Worm (Caenorhabditis elegans) whole organism, L4 larva: ENCODE data around the gene C31E10.6.

Experiments used
- F10B5.3 ChIP-seq: sonication (generic microtip); optimal IDR thresholded peaks from 2 replicates; lab custom pipeline; 2016; ENCODE audit warnings: mild to moderate bottlenecking, missing genetic modification characterization, missing compliant biosample characterization
- Y5F2A.4 ChIP-seq: fragments of 200-800 bp; sonication (Bioruptor generic); optimal IDR thresholded peaks from 2 replicates; lab custom pipeline; 2018; ENCODE audit warnings: mild to moderate bottlenecking, missing genetic modification characterization, missing compliant biosample characterization
- aly-2 ChIP-seq: sonication (generic microtip); optimal IDR thresholded peaks from 2 replicates; lab custom pipeline; 2018; ENCODE audit warnings: missing biosample characterization, missing genetic modification characterization
- ama-1 ChIP-seq: fragments of 150-350 bp; optimal IDR thresholded peaks from 2 replicates; lab custom pipeline; 2014; ENCODE audit warnings: inconsistent platforms, mixed read lengths
- arid-1 ChIP-seq: fragments of 200-800 bp; sonication (Bioruptor generic); conservative IDR thresholded peaks from 2 replicates; pipeline ENCODE4 v1.3.6; 2022; ENCODE audit warnings: missing genetic modification reagents, missing genetic modification characterization, missing compliant biosample characterization
- ceh-32 ChIP-seq: sonication (generic microtip); optimal IDR thresholded peaks from 2 replicates; lab custom pipeline; 2016; ENCODE audit warnings: mild to moderate bottlenecking, missing genetic modification characterization, missing compliant biosample characterization; ENCODE audit not compliant: poor library complexity
- ceh-62 ChIP-seq: sonication (generic microtip); optimal IDR thresholded peaks from 2 replicates; lab custom pipeline; 2017; ENCODE audit warnings: missing biosample characterization, missing genetic modification characterization
- ceh-82 ChIP-seq: sonication (generic microtip); optimal IDR thresholded peaks from 2 replicates; lab custom pipeline; 2017; ENCODE audit warnings: missing biosample characterization, missing genetic modification characterization
- ces-1 ChIP-seq: fragments of 150-350 bp; sonication (generic microtip); optimal IDR thresholded peaks from 4 replicates; lab custom pipeline; 2014; ENCODE audit warnings: missing biosample characterization, missing genetic modification reagents, missing genetic modification characterization
- ctbp-1 ChIP-seq: fragments of 200-800 bp; sonication (Bioruptor generic); IDR thresholded peaks from 2 replicates; pipeline ENCODE4 v1.3.6; 2022; ENCODE audit warnings: missing genetic modification reagents, missing genetic modification characterization, missing compliant biosample characterization
- daf-12 ChIP-seq: fragments of 150-350 bp; optimal IDR thresholded peaks from 2 replicates; lab custom pipeline; 2014; ENCODE audit warnings: missing biosample characterization, missing genetic modification reagents, missing genetic modification characterization
- daf-16 ChIP-seq, 3 experiments: sonication (generic microtip); optimal IDR thresholded peaks; 2 replicates each; lab custom pipeline; 2016 to 2017; ENCODE audit warnings: missing genetic modification characterization in 3 of 3, missing genetic modification reagents in 3 of 3, mild to moderate bottlenecking in 2 of 3, missing compliant biosample characterization in 2 of 3, missing biosample characterization in 1 of 3, moderate library complexity in 1 of 3
- dmd-6 ChIP-seq: fragments of 200-800 bp; sonication (Bioruptor generic); IDR thresholded peaks from 2 replicates; pipeline ENCODE4 v1.3.6; 2022; ENCODE audit warnings: missing genetic modification reagents, missing genetic modification characterization, missing compliant biosample characterization
- dpl-1 ChIP-seq: fragments of 150-350 bp; optimal IDR thresholded peaks from 2 replicates; lab custom pipeline; 2014; ENCODE audit warnings: missing biosample characterization, missing genetic modification reagents, missing genetic modification characterization
- dve-1 ChIP-seq: sonication (generic microtip); optimal IDR thresholded peaks from 2 replicates; lab custom pipeline; 2017; ENCODE audit warnings: antibody characterized with exemption, mild to moderate bottlenecking, missing genetic modification characterization, missing compliant biosample characterization; ENCODE audit not compliant: insufficient read depth
- egl-27 ChIP-seq: sonication (generic microtip); optimal IDR thresholded peaks from 3 replicates; lab custom pipeline; 2017; ENCODE audit warnings: missing biosample characterization, missing genetic modification reagents, missing genetic modification characterization
- egl-43 ChIP-seq: fragments of 200-800 bp; sonication (Bioruptor generic); IDR thresholded peaks from 2 replicates; pipeline ENCODE4 v1.3.6; 2022; ENCODE audit warnings: missing genetic modification reagents, missing genetic modification characterization, missing compliant biosample characterization
- hlh-11 ChIP-seq: fragments of 200-800 bp; sonication (Bioruptor generic); optimal IDR thresholded peaks from 2 replicates; lab custom pipeline; 2018; ENCODE audit warnings: mild to moderate bottlenecking, missing genetic modification characterization, missing compliant biosample characterization
- hmg-1.1 ChIP-seq: fragments of 200-800 bp; sonication (Bioruptor generic); IDR thresholded peaks from 2 replicates; pipeline ENCODE4 v1.3.6; 2022; ENCODE audit warnings: missing genetic modification reagents, missing genetic modification characterization, missing compliant biosample characterization
- jun-1 ChIP-seq: fragments of 150-350 bp; optimal IDR thresholded peaks from 2 replicates; lab custom pipeline; 2014; ENCODE audit warnings: missing biosample characterization, missing genetic modification reagents, missing genetic modification characterization
- lim-7 ChIP-seq: fragments of 200-800 bp; sonication (Bioruptor generic); IDR thresholded peaks from 2 replicates; pipeline ENCODE4 v1.3.6; 2022; ENCODE audit warnings: missing genetic modification characterization, missing compliant biosample characterization
- lin-13 ChIP-seq: fragments of 150-350 bp; optimal IDR thresholded peaks from 2 replicates; lab custom pipeline; 2014; ENCODE audit warnings: missing biosample characterization, missing genetic modification reagents, missing genetic modification characterization
- lin-38 ChIP-seq: fragments of 200-800 bp; sonication (Bioruptor generic); IDR thresholded peaks from 2 replicates; pipeline ENCODE4 v1.3.6; 2022; ENCODE audit warnings: missing genetic modification reagents, missing genetic modification characterization, missing compliant biosample characterization
- lin-39 ChIP-seq: fragments of 150-350 bp; optimal IDR thresholded peaks from 2 replicates; lab custom pipeline; 2014; ENCODE audit warnings: missing biosample characterization, missing genetic modification reagents, missing genetic modification characterization
- mep-1 ChIP-seq: fragments of 150-350 bp; sonication (generic microtip); optimal IDR thresholded peaks from 3 replicates; lab custom pipeline; 2014; ENCODE audit warnings: missing biosample characterization, missing genetic modification characterization
- mxl-2 ChIP-seq: fragments of 200-800 bp; sonication (Bioruptor generic); conservative IDR thresholded peaks from 2 replicates; pipeline ENCODE4 v1.3.6; 2022; ENCODE audit warnings: missing genetic modification reagents, missing genetic modification characterization, missing compliant biosample characterization
- mxl-3 ChIP-seq: fragments of 200-800 bp; sonication (Bioruptor generic); optimal IDR thresholded peaks from 2 replicates; lab custom pipeline; 2018; ENCODE audit warnings: mild to moderate bottlenecking, missing genetic modification characterization, missing compliant biosample characterization
- nhr-102 ChIP-seq: sonication (generic microtip); optimal IDR thresholded peaks from 2 replicates; lab custom pipeline; 2016; ENCODE audit warnings: mild to moderate bottlenecking, missing genetic modification characterization, moderate library complexity, missing compliant biosample characterization
- nhr-237 ChIP-seq: sonication (generic microtip); optimal IDR thresholded peaks from 2 replicates; lab custom pipeline; 2017; ENCODE audit warnings: missing biosample characterization, missing genetic modification characterization
- nhr-28 ChIP-seq: fragments of 150-350 bp; optimal IDR thresholded peaks from 2 replicates; lab custom pipeline; 2014; ENCODE audit warnings: missing biosample characterization, missing genetic modification characterization
- nhr-6 ChIP-seq: fragments of 150-350 bp; optimal IDR thresholded peaks from 2 replicates; lab custom pipeline; 2014; ENCODE audit warnings: missing biosample characterization, missing genetic modification characterization
- nhr-77 ChIP-seq: fragments of 150-350 bp; optimal IDR thresholded peaks from 2 replicates; lab custom pipeline; 2014; ENCODE audit warnings: missing biosample characterization, missing genetic modification characterization
- php-3 ChIP-seq: fragments of 200-800 bp; sonication (Bioruptor generic); IDR thresholded peaks from 2 replicates; pipeline ENCODE4 v1.3.6; 2022; ENCODE audit warnings: missing genetic modification reagents, missing genetic modification characterization, missing compliant biosample characterization
- pqm-1 ChIP-seq: sonication (generic microtip); optimal IDR thresholded peaks from 2 replicates; lab custom pipeline; 2017; ENCODE audit warnings: missing biosample characterization, missing genetic modification characterization
- saeg-2 ChIP-seq: fragments of 200-800 bp; sonication (Bioruptor generic); IDR thresholded peaks from 2 replicates; pipeline ENCODE4 v1.3.6; 2022; ENCODE audit warnings: missing genetic modification reagents, missing genetic modification characterization, missing compliant biosample characterization
- sdz-12 ChIP-seq: fragments of 200-800 bp; sonication (Bioruptor generic); optimal IDR thresholded peaks from 2 replicates; lab custom pipeline; 2018; ENCODE audit warnings: mild to moderate bottlenecking, missing genetic modification characterization, missing compliant biosample characterization
- skn-1 ChIP-seq: fragments of 150-350 bp; optimal IDR thresholded peaks from 2 replicates; lab custom pipeline; 2014; ENCODE audit warnings: missing biosample characterization, missing genetic modification characterization
- snpc-1.2 ChIP-seq: fragments of 200-800 bp; sonication (Bioruptor generic); IDR thresholded peaks from 2 replicates; pipeline ENCODE4 v1.3.6; 2022; ENCODE audit warnings: missing genetic modification reagents, missing genetic modification characterization, missing compliant biosample characterization
- tra-1 ChIP-seq: fragments of 200-800 bp; sonication (Bioruptor generic); IDR thresholded peaks from 2 replicates; pipeline ENCODE4 v1.3.6; 2022; ENCODE audit warnings: missing genetic modification reagents, missing genetic modification characterization, missing compliant biosample characterization
- unc-130 ChIP-seq: sonication (generic microtip); optimal IDR thresholded peaks from 2 replicates; lab custom pipeline; 2016; ENCODE audit warnings: missing genetic modification reagents, missing genetic modification characterization, missing compliant biosample characterization
- unc-62 ChIP-seq, 3 experiments: fragments of 150-350 bp in 1 of 3; sonication (generic microtip); optimal IDR thresholded peaks in 2 of 3; peaks in 1 of 3; 1 replicate in 1 of 3; 2 replicates in 2 of 3; lab custom pipeline; 2014 to 2017; ENCODE audit warnings: missing biosample characterization in 3 of 3, missing genetic modification characterization in 3 of 3, missing genetic modification reagents in 3 of 3, missing genotype in 1 of 3
- vab-7 ChIP-seq: fragments of 200-800 bp; sonication (Bioruptor generic); IDR thresholded peaks from 2 replicates; pipeline ENCODE4 v1.3.6; 2022; ENCODE audit warnings: missing genetic modification reagents, missing genetic modification characterization, missing compliant biosample characterization
- zfp-2 ChIP-seq: sonication (generic microtip); optimal IDR thresholded peaks from 2 replicates; lab custom pipeline; 2016; ENCODE audit warnings: mild to moderate bottlenecking, missing genetic modification characterization, missing compliant biosample characterization
- zip-11 ChIP-seq: fragments of 200-800 bp; sonication (Bioruptor generic); IDR thresholded peaks from 2 replicates; pipeline ENCODE4 v1.3.6; 2022; ENCODE audit warnings: missing genetic modification characterization, missing compliant biosample characterization
- ztf-11 ChIP-seq: fragments of 150-350 bp; optimal IDR thresholded peaks from 2 replicates; lab custom pipeline; 2014; ENCODE audit warnings: missing biosample characterization, missing genetic modification characterization
- ztf-7 ChIP-seq: fragments of 150-350 bp; optimal IDR thresholded peaks from 2 replicates; lab custom pipeline; 2014; ENCODE audit warnings: missing biosample characterization, missing genetic modification characterization

Gene C31E10.6

ce11 chrX:13995803-13996388 is at the start of gene C31E10.6, which contains the start of gene C31E10.5 (continued):
- TF ChIP-seq mxl-2 (GFP tag; lab: Robert Waterston, UW) (no peak), lin-39 (no peak), lin-38 (GFP tag; lab: Robert Waterston, UW) (no peak), ctbp-1 (GFP tag; lab: Robert Waterston, UW) (no peak), unc-130 (no peak), nhr-77 (tag; lab: Kevin White, UChicago) (no peak), nhr-28 (peak; percentile 5), mxl-3 (GFP tag; lab: Kevin White, UChicago) (no peak), php-3 (GFP tag; lab: Robert Waterston, UW) (no peak)
- TF ChIP-seq, all 104 proteins: peak for 12

DNA sequence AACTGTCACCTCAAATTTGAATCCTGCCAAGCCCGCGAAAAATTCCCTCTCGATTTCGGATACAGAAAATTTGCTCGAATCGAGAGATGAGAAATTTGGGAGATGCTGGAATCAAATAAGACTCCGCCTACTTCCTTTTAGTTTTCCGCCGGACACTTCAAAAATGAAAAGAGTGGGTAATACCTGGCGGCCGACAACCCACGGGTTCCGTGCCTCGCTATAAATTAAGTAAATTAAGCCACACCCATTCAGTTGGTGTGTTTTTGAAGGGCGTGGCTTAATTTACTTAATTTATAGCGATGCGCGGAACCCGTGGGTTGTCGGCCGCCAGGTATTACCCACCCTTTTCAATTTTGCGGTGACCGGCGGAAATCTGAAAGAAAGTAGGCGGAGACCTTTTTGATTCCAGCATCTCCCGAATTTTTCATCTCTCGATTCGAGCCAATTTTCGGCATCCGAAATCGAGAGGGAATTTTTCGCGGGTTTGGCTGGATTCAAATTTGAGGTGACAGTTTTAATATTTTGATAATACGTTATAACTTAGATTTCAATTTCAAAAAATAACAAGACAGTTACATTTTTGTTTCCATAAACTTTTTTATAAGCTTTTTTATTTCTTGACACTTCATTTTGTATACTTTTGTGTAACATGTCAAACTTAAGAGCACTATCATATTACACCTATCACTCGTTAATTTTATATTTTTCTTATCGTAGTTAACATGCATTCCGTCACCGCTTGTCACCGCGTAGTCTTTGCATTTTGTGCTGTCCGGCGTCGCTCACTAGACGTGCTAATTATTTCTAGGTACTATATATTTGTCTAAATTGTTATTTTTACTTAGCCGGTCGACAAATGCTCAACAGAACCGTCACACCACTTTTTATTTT is 49.2 kb upstream of the C31E10.6 start:
- TF ChIP-seq ama-1 (lab: Kevin White, UChicago) (no peak), mxl-2 (GFP tag; lab: Robert Waterston, UW) (no peak), sdz-12 (GFP tag; lab: Kevin White, UChicago) (no peak), ztf-7 (no peak), aly-2 (tag; lab: Kevin White, UChicago) (no peak), nhr-237 (no peak), nhr-102 (tag; lab: Kevin White, UChicago) (no peak), F10B5.3 (tag; lab: Kevin White, UChicago) (no peak), snpc-1.2 (GFP tag; lab: Robert Waterston, UW) (peak; percentile 75), hmg-1.1 (GFP tag; lab: Robert Waterston, UW) (no peak), mep-1 (tag; lab: Kevin White, UChicago) (peak; percentile 14), tra-1 (0 out of 2 replicates have a peak, but pooled peaks have one; percentile 16), ceh-62 (no peak), zip-11 (no peak), lim-7 (0 out of 2 replicates have a peak, but pooled peaks have one; percentile 55), vab-7 (GFP tag; lab: Robert Waterston, UW) (no peak), pqm-1 (tag; lab: Kevin White, UChicago) (peak; percentile 57), zfp-2 (tag; lab: Kevin White, UChicago) (no peak), skn-1 (tag; lab: Kevin White, UChicago) (no peak), ceh-82 (tag; lab: Kevin White, UChicago) (no peak), egl-27 (tag; lab: Kevin White, UChicago) (no peak), dpl-1 (GFP tag; lab: Kevin White, UChicago) (no peak), ces-1 (no peak), egl-43 (GFP tag; lab: Robert Waterston, UW) (0 out of 2 replicates have a peak, but pooled peaks have one; percentile 29), daf-12 (tag; lab: Kevin White, UChicago) (no peak), daf-16 (GFP tag; optimal IDR thresholded peaks at IDR 0.05; lab: Kevin White, UChicago) (peak in 1 of 2 experiments; percentile 9), daf-16 (tag; optimal IDR thresholded peaks at IDR 0.05; lab: Kevin White, UChicago) (peak; percentile 61), saeg-2 (no peak), lin-38 (GFP tag; lab: Robert Waterston, UW) (0 out of 2 replicates have a peak, but pooled peaks have one; percentile 14), ceh-32 (no peak), lin-13 (no peak), jun-1 (no peak), nhr-28 (peak; percentile 84), dmd-6 (peak; percentile 69), php-3 (GFP tag; lab: Robert Waterston, UW) (peak; percentile 78; the same call in 1 of the 2 replicates), nhr-6 (no peak), Y5F2A.4 (GFP tag; lab: Kevin White, UChicago) (no peak), ztf-11 (tag; lab: Kevin White, UChicago) (no peak), dve-1 (tag; lab: Kevin White, UChicago) (peak; percentile 48), arid-1 (GFP tag; lab: Robert Waterston, UW) (no peak), unc-62 (GFP tag; optimal IDR thresholded peaks at IDR 0.05 in 1 of 2; lab: Kevin White, UChicago) (peak in 1 of 2 experiments; percentile 59), unc-62 (tag; optimal IDR thresholded peaks at IDR 0.05; lab: Kevin White, UChicago) (no peak), hlh-11 (peak; percentile 55)
- TF ChIP-seq, all 104 proteins: peak for 14
